Worm (Caenorhabditis elegans): ENCODE results near the gene cpz-2.

- TF ChIP-seq nhr-11 (tag; optimal IDR thresholded peaks at IDR 0.05) = no peak
- no peak for TF ChIP-seq fos-1 (tag; optimal IDR thresholded peaks at IDR 0.05)
Measured at ce11 chrV:13396426-13396825, 15.4 kb downstream of the cpz-2 start.

All from whole organism, L4 larva.